Worm (Caenorhabditis elegans): ENCODE data around the gene smg-6.

ce11 chrIII:2454757-2455306 lies 18.8 kb upstream of the smg-6 start, which contains the start of gene nhr-121:
- TF ChIP-seq F49E8.2 (tag; optimal IDR thresholded peaks at IDR 0.05; ENCODE audit: insufficient read depth) (no peak), D2030.7 (GFP tag; IDR thresholded peaks at IDR 0.05) (no peak), C06A6.2 (GFP tag; conservative IDR thresholded peaks at IDR 0.05) (no peak), lin-40 (tag; optimal IDR thresholded peaks at IDR 0.05) (no peak), lir-1 (GFP tag; conservative IDR thresholded peaks at IDR 0.05) (no peak), aptf-2 (GFP tag; conservative IDR thresholded peaks at IDR 0.05) (no peak), lin-35 (GFP tag; optimal IDR thresholded peaks at IDR 0.05) (no peak), madf-3 (GFP tag; IDR thresholded peaks at IDR 0.05) (no peak), nfya-1 (tag; optimal IDR thresholded peaks at IDR 0.05; ENCODE audit: borderline replicate concordance, insufficient read depth) (no peak), ztf-28 (GFP tag; IDR thresholded peaks at IDR 0.05) (no peak), snpc-1.3 (tag; optimal IDR thresholded peaks at IDR 0.05; ENCODE audit: insufficient read depth) (no peak), attf-6 (GFP tag; IDR thresholded peaks at IDR 0.05) (no peak), zim-3 (tag; optimal IDR thresholded peaks at IDR 0.05) (no peak)

Measured in whole organism, young adult.